Fruit fly (Drosophila melanogaster) whole organism, embryonic: ENCODE results near the gene vas.
A peak's percentile ranks its signal among the peaks of the same experiment; 100 is the strongest.

Experiments used
- Abd-B ChIP-seq: fragments of 200-800 bp; sonication (Bioruptor generic); optimal IDR thresholded peaks from 2 replicates; lab custom pipeline; 2018; ENCODE audit warnings: missing biosample characterization, mild to moderate bottlenecking, missing genetic modification characterization, moderate library complexity
- Ada2b ChIP-seq: fragments of 200-800 bp; sonication (Bioruptor generic); IDR thresholded peaks from 2 replicates; pipeline ENCODE4 v1.3.6; 2022; ENCODE audit warnings: missing biosample characterization, missing genetic modification characterization
- Antp ChIP-seq: fragments of 200-800 bp; sonication (Bioruptor generic); optimal IDR thresholded peaks from 3 replicates; lab custom pipeline; 2016; ENCODE audit warnings: missing biosample characterization, missing genetic modification characterization
- BEAF-32 ChIP-seq: fragments of 200-800 bp; sonication (Bioruptor generic); optimal IDR thresholded peaks from 3 replicates; lab custom pipeline; 2017; ENCODE audit warnings: missing biosample characterization, missing genetic modification characterization, mild to moderate bottlenecking, moderate library complexity, missing genetic modification reagents
- CG1024 ChIP-seq: fragments of 200-800 bp; sonication (Bioruptor generic); IDR thresholded peaks from 2 replicates; pipeline ENCODE4 v1.3.6; 2022; ENCODE audit warnings: missing biosample characterization, missing genetic modification characterization
- CG11696 ChIP-seq: fragments of 200-800 bp; sonication (Bioruptor generic); IDR thresholded peaks from 2 replicates; pipeline ENCODE4 v1.3.6; 2022; ENCODE audit warnings: missing biosample characterization, missing genetic modification characterization
- CG12769 ChIP-seq: fragments of 200-800 bp; sonication (Bioruptor generic); optimal IDR thresholded peaks from 2 replicates; lab custom pipeline; 2019; ENCODE audit warnings: missing biosample characterization, mild to moderate bottlenecking, missing genetic modification characterization, moderate library complexity
- CG13624 ChIP-seq: fragments of 200-800 bp; sonication (Bioruptor generic); optimal IDR thresholded peaks from 2 replicates; lab custom pipeline; 2016; ENCODE audit warnings: missing biosample characterization, missing genetic modification characterization
- CG14441 ChIP-seq: fragments of 200-800 bp; sonication (Bioruptor generic); IDR thresholded peaks from 2 replicates; pipeline ENCODE4 v1.3.6; 2022; ENCODE audit warnings: missing biosample characterization, missing genetic modification characterization
- CG15073 ChIP-seq: fragments of 200-800 bp; sonication (Bioruptor generic); optimal IDR thresholded peaks from 2 replicates; lab custom pipeline; 2016; ENCODE audit warnings: missing biosample characterization, missing genetic modification characterization
- CG17361 ChIP-seq: fragments of 200-800 bp; sonication (Bioruptor generic); IDR thresholded peaks from 3 replicates; pipeline ENCODE4 v1.3.6; 2022; ENCODE audit warnings: missing biosample characterization, missing genetic modification characterization
- CG17612 ChIP-seq: fragments of 200-800 bp; sonication (Bioruptor generic); IDR thresholded peaks from 2 replicates; pipeline ENCODE4 v1.3.6; 2022; ENCODE audit warnings: missing biosample characterization, missing genetic modification characterization
- CG17802 ChIP-seq: fragments of 200-800 bp; sonication (Bioruptor generic); optimal IDR thresholded peaks from 2 replicates; lab custom pipeline; 2018; ENCODE audit warnings: missing biosample characterization, mild to moderate bottlenecking, missing genetic modification characterization, moderate library complexity
- CG18011 ChIP-seq: fragments of 200-800 bp; sonication (Bioruptor generic); optimal IDR thresholded peaks from 2 replicates; lab custom pipeline; 2017; ENCODE audit warnings: missing biosample characterization, missing genetic modification characterization, mild to moderate bottlenecking, moderate library complexity, missing genotype
- CG18619 ChIP-seq: fragments of 200-800 bp; sonication (Bioruptor generic); optimal IDR thresholded peaks from 3 replicates; lab custom pipeline; 2017; ENCODE audit warnings: missing biosample characterization, mild to moderate bottlenecking, missing genetic modification characterization
- CG2116 ChIP-seq: fragments of 200-800 bp; sonication (Bioruptor generic); optimal IDR thresholded peaks from 3 replicates; lab custom pipeline; 2018; ENCODE audit warnings: missing biosample characterization, mild to moderate bottlenecking, missing genetic modification characterization
- CG30403 ChIP-seq: fragments of 200-800 bp; sonication (Bioruptor generic); optimal IDR thresholded peaks from 3 replicates; lab custom pipeline; 2016; ENCODE audit warnings: missing biosample characterization, missing genetic modification characterization
- CG3281 ChIP-seq: fragments of 200-800 bp; sonication (Bioruptor generic); optimal IDR thresholded peaks from 3 replicates; lab custom pipeline; 2017; ENCODE audit warnings: missing biosample characterization, mild to moderate bottlenecking, missing genetic modification characterization
- CG4617 ChIP-seq: fragments of 200-800 bp; sonication (Bioruptor generic); optimal IDR thresholded peaks from 3 replicates; lab custom pipeline; 2016; ENCODE audit warnings: missing biosample characterization, missing genetic modification characterization, borderline replicate concordance
- CG7357 ChIP-seq: fragments of 200-800 bp; sonication (Bioruptor generic); IDR thresholded peaks from 3 replicates; pipeline ENCODE4 v1.3.6; 2022; ENCODE audit warnings: missing biosample characterization, missing genetic modification characterization
- CG8388 ChIP-seq: fragments of 200-800 bp; sonication (Bioruptor generic); optimal IDR thresholded peaks from 2 replicates; lab custom pipeline; 2019; ENCODE audit warnings: missing biosample characterization, mild to moderate bottlenecking, missing genetic modification characterization, moderate library complexity
- CG9817 ChIP-seq: fragments of 200-800 bp; sonication (Bioruptor generic); optimal IDR thresholded peaks from 2 replicates; lab custom pipeline; 2018; ENCODE audit warnings: missing biosample characterization, mild to moderate bottlenecking, missing genetic modification characterization, moderate library complexity
- CrebB ChIP-seq: fragments of 200-800 bp; sonication (Bioruptor generic); optimal IDR thresholded peaks from 3 replicates; lab custom pipeline; 2018; ENCODE audit warnings: missing biosample characterization, mild to moderate bottlenecking, missing genetic modification characterization
- Dll ChIP-seq: fragments of 200-800 bp; sonication (Bioruptor generic); IDR thresholded peaks from 4 replicates; pipeline ENCODE4 v1.3.6; 2022; ENCODE audit warnings: missing biosample characterization, missing genetic modification characterization; ENCODE audit not compliant: partially characterized antibody
- E2f1 ChIP-seq: fragments of 200-800 bp; sonication (Bioruptor generic); IDR thresholded peaks from 2 replicates; pipeline ENCODE4 v1.3.6; 2022; ENCODE audit warnings: missing biosample characterization, missing genetic modification characterization
- E2f2 ChIP-seq: fragments of 200-800 bp; sonication (Bioruptor generic); IDR thresholded peaks from 2 replicates; pipeline ENCODE4 v1.3.6; 2022; ENCODE audit warnings: missing biosample characterization, missing genetic modification characterization
- ERR ChIP-seq: fragments of 200-800 bp; sonication (Bioruptor generic); optimal IDR thresholded peaks from 2 replicates; lab custom pipeline; 2016; ENCODE audit warnings: missing biosample characterization, missing genetic modification characterization
- Fer3 ChIP-seq: fragments of 200-800 bp; sonication (Bioruptor generic); optimal IDR thresholded peaks from 2 replicates; lab custom pipeline; 2018; ENCODE audit warnings: missing biosample characterization, mild to moderate bottlenecking, missing genetic modification characterization, moderate library complexity
- Hand ChIP-seq: fragments of 200-800 bp; sonication (Bioruptor generic); optimal IDR thresholded peaks from 2 replicates; lab custom pipeline; 2017; ENCODE audit warnings: mild to moderate bottlenecking, missing biosample characterization, missing genetic modification reagents, missing genetic modification characterization
- HmgD ChIP-seq: fragments of 200-800 bp; sonication (Bioruptor generic); optimal IDR thresholded peaks from 3 replicates; lab custom pipeline; 2016; ENCODE audit warnings: missing biosample characterization, missing genetic modification characterization
- Hr51 ChIP-seq, 2 experiments: fragments of 200-800 bp; sonication (Bioruptor generic); optimal IDR thresholded peaks; 2 replicates in 1 of 2; 3 replicates in 1 of 2; lab custom pipeline; 2016 to 2018; ENCODE audit warnings: missing biosample characterization in 2 of 2, missing genetic modification characterization in 2 of 2, mild to moderate bottlenecking in 1 of 2, moderate library complexity in 1 of 2
- Hsf ChIP-seq: fragments of 200-800 bp; sonication (Bioruptor generic); optimal IDR thresholded peaks from 3 replicates; lab custom pipeline; 2016; ENCODE audit warnings: missing biosample characterization, missing genetic modification characterization
- Myb ChIP-seq: fragments of 200-800 bp; sonication (Bioruptor generic); optimal IDR thresholded peaks from 2 replicates; lab custom pipeline; 2016; ENCODE audit warnings: missing biosample characterization, missing genetic modification characterization
- Sin3A ChIP-seq: fragments of >200 bp; optimal IDR thresholded peaks from 2 replicates; lab custom pipeline; 2018
- Xbp1 ChIP-seq: fragments of 200-800 bp; sonication (Bioruptor generic); optimal IDR thresholded peaks from 3 replicates; lab custom pipeline; 2016; ENCODE audit warnings: missing biosample characterization, mild to moderate bottlenecking, missing genetic modification characterization
- cato ChIP-seq: fragments of 200-800 bp; sonication (Bioruptor generic); optimal IDR thresholded peaks from 2 replicates; lab custom pipeline; 2016; ENCODE audit warnings: missing biosample characterization, missing genetic modification characterization, borderline replicate concordance
- crp ChIP-seq, 2 experiments: fragments of 200-800 bp; sonication (Bioruptor generic); optimal IDR thresholded peaks; 2 replicates in 1 of 2; 3 replicates in 1 of 2; lab custom pipeline; 2017; ENCODE audit warnings: missing biosample characterization in 2 of 2, missing genetic modification characterization in 2 of 2, mild to moderate bottlenecking in 1 of 2, moderate library complexity in 1 of 2
- da ChIP-seq: fragments of 200-800 bp; sonication (Bioruptor generic); optimal IDR thresholded peaks from 2 replicates; lab custom pipeline; 2016; ENCODE audit warnings: missing biosample characterization, missing genetic modification characterization
- dan ChIP-seq: fragments of 200-800 bp; sonication (Bioruptor generic); IDR thresholded peaks from 2 replicates; pipeline ENCODE4 v1.3.6; 2022; ENCODE audit warnings: missing biosample characterization, missing genetic modification characterization
- ham ChIP-seq: fragments of 200-800 bp; sonication (Bioruptor generic); IDR thresholded peaks from 2 replicates; pipeline ENCODE4 v1.3.6; 2022; ENCODE audit warnings: missing biosample characterization, missing genetic modification characterization
- hb ChIP-seq: fragments of 200-800 bp; sonication (Bioruptor generic); IDR thresholded peaks from 3 replicates; pipeline ENCODE4 v1.3.6; 2022; ENCODE audit warnings: missing biosample characterization, missing genetic modification characterization; ENCODE audit not compliant: partially characterized antibody
- hbn ChIP-seq: fragments of 200-800 bp; sonication (Bioruptor generic); IDR thresholded peaks from 2 replicates; pipeline ENCODE4 v1.3.6; 2022; ENCODE audit warnings: missing biosample characterization, missing genetic modification characterization; ENCODE audit not compliant: partially characterized antibody
- knrl ChIP-seq: fragments of 200-800 bp; sonication (Bioruptor generic); IDR thresholded peaks from 3 replicates; pipeline ENCODE4 v1.3.6; 2022; ENCODE audit warnings: missing biosample characterization, missing genetic modification characterization; ENCODE audit not compliant: partially characterized antibody
- ranshi ChIP-seq: fragments of 200-800 bp; sonication (Bioruptor generic); IDR thresholded peaks from 2 replicates; pipeline ENCODE4 v1.3.6; 2022; ENCODE audit warnings: missing biosample characterization, missing genetic modification characterization
- run ChIP-seq: fragments of 200-800 bp; sonication (Bioruptor generic); optimal IDR thresholded peaks from 3 replicates; lab custom pipeline; 2018; ENCODE audit warnings: missing biosample characterization, mild to moderate bottlenecking, missing genetic modification characterization
- sens-2 ChIP-seq: fragments of 200-800 bp; sonication (Bioruptor generic); IDR thresholded peaks from 2 replicates; pipeline ENCODE4 v1.3.6; 2022; ENCODE audit warnings: missing biosample characterization, missing genetic modification characterization
- sob ChIP-seq: fragments of 200-800 bp; sonication (Bioruptor generic); IDR thresholded peaks from 2 replicates; pipeline ENCODE4 v1.3.6; 2022; ENCODE audit warnings: missing biosample characterization, missing genetic modification characterization
- trh ChIP-seq: fragments of 200-800 bp; sonication (Bioruptor generic); optimal IDR thresholded peaks from 2 replicates; lab custom pipeline; 2016; ENCODE audit warnings: missing biosample characterization, missing genetic modification characterization
- zen ChIP-seq: fragments of 200-800 bp; sonication (Bioruptor generic); optimal IDR thresholded peaks from 3 replicates; lab custom pipeline; 2018; ENCODE audit warnings: missing biosample characterization, mild to moderate bottlenecking, missing genetic modification characterization, moderate library complexity

The vas gene

dm6 chr2L:15113234-15113916 lies 51.9 kb downstream of the vas start, which contains the start of gene stc (continued):
- TF ChIP-seq Dll (GFP tag; lab: Robert Waterston, UW) (peak; percentile 64), Xbp1 (GFP tag; lab: Kevin White, UChicago) (peak; percentile 68), HmgD (GFP tag; lab: Kevin White, UChicago) (peak; percentile 82), CG9817 (tag; lab: Kevin White, UChicago) (peak; percentile 35), CG14441 (GFP tag; lab: Robert Waterston, UW) (peak; percentile 41), Antp (GFP tag; lab: Kevin White, UChicago) (peak; percentile 45), Hsf (GFP tag; lab: Kevin White, UChicago) (peak; percentile 58), hb (0 out of 3 replicates have a peak, but pooled peaks have one; percentile 33), sens-2 (GFP tag; lab: Robert Waterston, UW) (no peak), knrl (GFP tag; lab: Robert Waterston, UW) (peak; percentile 67), CG4617 (peak; percentile 93), CG8388 (GFP tag; lab: Kevin White, UChicago) (peak; percentile 3), ERR (GFP tag; lab: Kevin White, UChicago) (peak; percentile 28), da (GFP tag; lab: Kevin White, UChicago) (peak; percentile 32)
- TF ChIP-seq, all 482 proteins: peak for 222

dm6 chr2L:15117995-15118394 lies 56.5 kb downstream of the vas start:
- TF ChIP-seq ranshi (0 out of 2 replicates have a peak, but pooled peaks have one; percentile 34), Ada2b (GFP tag; lab: Robert Waterston, UW) (no peak), cato (GFP tag; lab: Kevin White, UChicago) (no peak), dan (no peak), Fer3 (tag; lab: Kevin White, UChicago) (peak; percentile 1), CG15073 (GFP tag; lab: Kevin White, UChicago) (no peak), hbn (GFP tag; lab: Robert Waterston, UW) (no peak), Sin3A (no peak), CG2116 (GFP tag; lab: Kevin White, UChicago) (no peak), BEAF-32 (GFP tag; lab: Kevin White, UChicago) (no peak), run (tag; lab: Kevin White, UChicago) (no peak), Hr51 (GFP tag; optimal IDR thresholded peaks at IDR 0.05; lab: Kevin White, UChicago) (no peak), CG18011 (peak; percentile 96), CG13624 (GFP tag; lab: Kevin White, UChicago) (peak; percentile 17), Myb (GFP tag; lab: Kevin White, UChicago) (peak; percentile 85), Hand (GFP tag; lab: Kevin White, UChicago) (no peak), CG12769 (no peak), CG17612 (GFP tag; lab: Robert Waterston, UW) (no peak), CG7357 (GFP tag; lab: Robert Waterston, UW) (no peak), CG18619 (GFP tag; lab: Kevin White, UChicago) (no peak), E2f1 (GFP tag; lab: Robert Waterston, UW) (no peak), E2f2 (GFP tag; lab: Robert Waterston, UW) (peak; percentile 78), CG17802 (tag; lab: Kevin White, UChicago) (no peak), crp (GFP tag; optimal IDR thresholded peaks at IDR 0.05; lab: Kevin White, UChicago) (no peak), CG3281 (GFP tag; lab: Kevin White, UChicago) (no peak), Abd-B (GFP tag; lab: Kevin White, UChicago) (peak; percentile 26), zen (tag; lab: Kevin White, UChicago) (peak; percentile 24), sob (peak; percentile 48; the same call in 1 of the 2 replicates), CG1024 (GFP tag; lab: Robert Waterston, UW) (no peak), CG11696 (GFP tag; lab: Robert Waterston, UW) (no peak), trh (GFP tag; lab: Kevin White, UChicago) (no peak), ham (GFP tag; lab: Robert Waterston, UW) (no peak), CG30403 (GFP tag; lab: Kevin White, UChicago) (no peak), CG17361 (GFP tag; lab: Robert Waterston, UW) (0 out of 3 replicates have a peak, but pooled peaks have one; percentile 10), CrebB (tag; lab: Kevin White, UChicago) (no peak)
